Worm (Caenorhabditis elegans): ENCODE data around the gene qns-1.
A peak's percentile ranks its signal among the peaks of the same experiment; 100 is the strongest.

Gene qns-1

ce11 chrIV:10252350-10252792 is 33.3 kb upstream of the qns-1 start:
- TF ChIP-seq unc-55 (GFP tag; optimal IDR thresholded peaks at IDR 0.05), result peak; percentile 77
- TF ChIP-seq pag-3 (tag; optimal IDR thresholded peaks at IDR 0.05; ENCODE audit: borderline replicate concordance), result peak; percentile 5
- peak; percentile 61 for TF ChIP-seq ceh-31 (tag; optimal IDR thresholded peaks at IDR 0.05)
- peak; percentile 64 for TF ChIP-seq nfya-1 (tag; optimal IDR thresholded peaks at IDR 0.05)
- TF ChIP-seq ztf-16 (tag; optimal IDR thresholded peaks at IDR 0.05), result no peak
- no peak for TF ChIP-seq pax-1 (tag; optimal IDR thresholded peaks at IDR 0.05)
- peak; percentile 2 for TF ChIP-seq ceh-34 (tag; optimal IDR thresholded peaks at IDR 0.05)
- peak; percentile 46 for TF ChIP-seq tbx-2 (tag; optimal IDR thresholded peaks at IDR 0.05)
- peak; percentile 77 for TF ChIP-seq unc-42 (tag; optimal IDR thresholded peaks at IDR 0.05)
- TF ChIP-seq ceh-18 (tag; optimal IDR thresholded peaks at IDR 0.05), result peak; percentile 87
- no peak for TF ChIP-seq hlh-8 (tag; optimal IDR thresholded peaks at IDR 0.05)
- TF ChIP-seq ets-4 (tag; optimal IDR thresholded peaks at IDR 0.05), result peak; percentile 20
- TF ChIP-seq ceh-9 (tag; optimal IDR thresholded peaks at IDR 0.05), result no peak
- peak; percentile 17 for TF ChIP-seq eyg-1 (tag; optimal IDR thresholded peaks at IDR 0.05)
- TF ChIP-seq pros-1 (tag; optimal IDR thresholded peaks at IDR 0.05), result peak; percentile 56
- TF ChIP-seq nhr-11 (tag; optimal IDR thresholded peaks at IDR 0.05), result no peak
- peak; percentile 25 for TF ChIP-seq pqm-1 (tag; optimal IDR thresholded peaks at IDR 0.05)
- peak; percentile 87 for TF ChIP-seq hlh-30 (tag; optimal IDR thresholded peaks at IDR 0.05; ENCODE audit: insufficient read depth)
- TF ChIP-seq ref-2 (tag; optimal IDR thresholded peaks at IDR 0.05), result peak; percentile 66
- TF ChIP-seq F13H6.1 (tag; optimal IDR thresholded peaks at IDR 0.05), result peak; percentile 38
- TF ChIP-seq C08G9.2 (tag; optimal IDR thresholded peaks at IDR 0.05), result peak; percentile 44

DNA sequence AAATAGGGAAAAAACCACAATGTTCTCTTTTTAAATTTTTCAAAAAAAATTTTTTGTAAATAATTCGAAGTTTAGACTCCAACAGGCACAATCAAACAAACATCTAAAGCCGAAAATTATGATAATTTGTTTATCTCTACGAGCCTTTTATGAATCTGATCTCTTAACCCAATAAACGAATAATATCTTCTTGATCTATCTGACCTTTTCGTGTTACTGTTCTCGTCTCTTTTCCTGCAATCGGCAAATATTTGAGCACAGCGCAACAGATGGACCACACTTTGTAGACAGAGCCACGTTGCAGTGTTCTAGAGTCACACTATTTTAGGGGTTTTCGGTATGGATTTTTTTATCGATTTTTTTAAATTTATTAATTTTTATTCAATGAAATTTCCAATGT is 32.7 kb upstream of the qns-1 start:
- no peak for TF ChIP-seq ceh-22 (tag; optimal IDR thresholded peaks at IDR 0.05)
- no peak for TF ChIP-seq hlh-6 (tag; optimal IDR thresholded peaks at IDR 0.05)
- TF ChIP-seq ceh-18 (tag; optimal IDR thresholded peaks at IDR 0.05), result no peak
- no peak for TF ChIP-seq pha-4 (tag; optimal IDR thresholded peaks at IDR 0.05)
- no peak for TF ChIP-seq hlh-15 (tag; optimal IDR thresholded peaks at IDR 0.05)
- no peak for TF ChIP-seq pat-9 (tag; optimal IDR thresholded peaks at IDR 0.05)
- no peak for TF ChIP-seq ceh-30 (tag; optimal IDR thresholded peaks at IDR 0.05)
- TF ChIP-seq pros-1 (tag; optimal IDR thresholded peaks at IDR 0.05), result no peak
- no peak for TF ChIP-seq C08G9.2 (tag; optimal IDR thresholded peaks at IDR 0.05)
- no peak for TF ChIP-seq ceh-19 (GFP tag; optimal IDR thresholded peaks at IDR 0.05)
- no peak for TF ChIP-seq pag-3 (tag; optimal IDR thresholded peaks at IDR 0.05; ENCODE audit: borderline replicate concordance)
- no peak for TF ChIP-seq lin-11 (tag; optimal IDR thresholded peaks at IDR 0.05)
- TF ChIP-seq tbx-2 (tag; optimal IDR thresholded peaks at IDR 0.05), result no peak
- no peak for TF ChIP-seq ceh-6 (GFP tag; optimal IDR thresholded peaks at IDR 0.05)
- no peak for TF ChIP-seq nfya-1 (tag; optimal IDR thresholded peaks at IDR 0.05)
- no peak for TF ChIP-seq ahr-1 (tag; optimal IDR thresholded peaks at IDR 0.05)
- no peak for TF ChIP-seq che-1 (tag; optimal IDR thresholded peaks at IDR 0.05)
- no peak for TF ChIP-seq pha-2 (tag; optimal IDR thresholded peaks at IDR 0.05)

ce11 chrIV:10251261-10251660 is 32.2 kb upstream of the qns-1 start:
- TF ChIP-seq ztf-16 (tag; optimal IDR thresholded peaks at IDR 0.05) (no peak), che-1 (tag; optimal IDR thresholded peaks at IDR 0.05) (no peak), nfya-1 (tag; optimal IDR thresholded peaks at IDR 0.05) (no peak), F13H6.1 (tag; optimal IDR thresholded peaks at IDR 0.05) (no peak), Y22D7AL.16 (tag; optimal IDR thresholded peaks at IDR 0.05) (no peak), ceh-6 (GFP tag; optimal IDR thresholded peaks at IDR 0.05) (no peak), K09A11.1 (tag; optimal IDR thresholded peaks at IDR 0.05; ENCODE audit: insufficient read depth) (no peak), hlh-8 (tag; optimal IDR thresholded peaks at IDR 0.05) (no peak), elt-4 (tag; optimal IDR thresholded peaks at IDR 0.05) (no peak), fkh-6 (tag; optimal IDR thresholded peaks at IDR 0.05) (no peak), pros-1 (tag; optimal IDR thresholded peaks at IDR 0.05) (no peak), sox-4 (tag; optimal IDR thresholded peaks at IDR 0.05) (no peak), ttx-3 (tag; optimal IDR thresholded peaks at IDR 0.05) (no peak), hlh-30 (tag; optimal IDR thresholded peaks at IDR 0.05; ENCODE audit: insufficient read depth) (no peak), ceh-22 (tag; optimal IDR thresholded peaks at IDR 0.05) (no peak)

All from whole organism, late embryonic.